Fruit fly (Drosophila melanogaster) whole organism, embryonic: ENCODE measurements around the gene vvl.

Experiments
- Aef1 ChIP-seq: fragments of 200-800 bp; sonication (Bioruptor generic); IDR thresholded peaks from 3 replicates; pipeline ENCODE4 v1.3.6; 2022; ENCODE audit warnings: missing biosample characterization, missing genetic modification characterization
- Atf6 ChIP-seq: fragments of 200-800 bp; sonication (Bioruptor generic); IDR thresholded peaks from 2 replicates; pipeline ENCODE4 v1.3.6; 2022; ENCODE audit warnings: missing biosample characterization, missing genetic modification characterization
- Blimp-1 ChIP-seq: fragments of 200-800 bp; sonication (Bioruptor generic); optimal IDR thresholded peaks from 3 replicates; lab custom pipeline; 2018; ENCODE audit warnings: missing biosample characterization, missing genetic modification characterization, mild to moderate bottlenecking, moderate library complexity, missing genetic modification reagents
- BtbVII ChIP-seq: fragments of 200-800 bp; sonication (Bioruptor generic); optimal IDR thresholded peaks from 3 replicates; lab custom pipeline; 2017; ENCODE audit warnings: missing biosample characterization, mild to moderate bottlenecking, missing genetic modification characterization
- CG1024 ChIP-seq: fragments of 200-800 bp; sonication (Bioruptor generic); IDR thresholded peaks from 2 replicates; pipeline ENCODE4 v1.3.6; 2022; ENCODE audit warnings: missing biosample characterization, missing genetic modification characterization
- CG1602 ChIP-seq: fragments of 200-800 bp; sonication (Bioruptor generic); optimal IDR thresholded peaks from 3 replicates; lab custom pipeline; 2016; ENCODE audit warnings: missing biosample characterization, missing genetic modification characterization
- CG17359 ChIP-seq: fragments of 200-800 bp; sonication (Bioruptor generic); optimal IDR thresholded peaks from 3 replicates; lab custom pipeline; 2018; ENCODE audit warnings: missing biosample characterization, mild to moderate bottlenecking, missing genetic modification characterization, moderate library complexity
- CG30020 ChIP-seq: fragments of 200-800 bp; optimal IDR thresholded peaks from 2 replicates; lab custom pipeline; 2019; ENCODE audit warnings: missing biosample characterization, mild to moderate bottlenecking, missing genetic modification characterization, moderate library complexity
- CG3281 ChIP-seq: fragments of 200-800 bp; sonication (Bioruptor generic); optimal IDR thresholded peaks from 3 replicates; lab custom pipeline; 2017; ENCODE audit warnings: missing biosample characterization, mild to moderate bottlenecking, missing genetic modification characterization
- CG34224 ChIP-seq: fragments of 200-800 bp; sonication (Bioruptor generic); IDR thresholded peaks from 3 replicates; pipeline ENCODE4 v1.3.6; 2022; ENCODE audit warnings: missing biosample characterization, missing genetic modification characterization; ENCODE audit not compliant: partially characterized antibody
- CG4707 ChIP-seq: fragments of 200-800 bp; sonication (Bioruptor generic); optimal IDR thresholded peaks from 2 replicates; lab custom pipeline; 2018; ENCODE audit warnings: missing biosample characterization, mild to moderate bottlenecking, missing genetic modification characterization, moderate library complexity
- CG7745 ChIP-seq: fragments of 200-800 bp; sonication (Bioruptor generic); optimal IDR thresholded peaks from 2 replicates; lab custom pipeline; 2018; ENCODE audit warnings: missing biosample characterization, mild to moderate bottlenecking, missing genetic modification characterization, moderate library complexity
- CG7786 ChIP-seq: fragments of 200-800 bp; sonication (Bioruptor generic); optimal IDR thresholded peaks from 2 replicates; lab custom pipeline; 2016; ENCODE audit warnings: missing biosample characterization, missing genetic modification characterization
- CG8924 ChIP-seq: fragments of 200-800 bp; optimal IDR thresholded peaks from 3 replicates; lab custom pipeline; 2019; ENCODE audit warnings: missing biosample characterization, mild to moderate bottlenecking, missing genetic modification characterization, moderate library complexity
- CG9609 ChIP-seq: fragments of 200-800 bp; sonication (Bioruptor generic); optimal IDR thresholded peaks from 3 replicates; lab custom pipeline; 2016; ENCODE audit warnings: missing biosample characterization, missing genetic modification characterization
- CTCF ChIP-seq: fragments of 200-800 bp; sonication (Bioruptor generic); optimal IDR thresholded peaks from 2 replicates; lab custom pipeline; 2017; ENCODE audit warnings: missing biosample characterization, mild to moderate bottlenecking, missing genetic modification characterization, moderate library complexity
- Chrac-16 ChIP-seq: fragments of 200-800 bp; sonication (Bioruptor generic); optimal IDR thresholded peaks from 3 replicates; lab custom pipeline; 2016; ENCODE audit warnings: missing biosample characterization, missing genetic modification characterization
- D19B ChIP-seq: fragments of 200-800 bp; sonication (Bioruptor generic); optimal IDR thresholded peaks from 2 replicates; lab custom pipeline; 2017; ENCODE audit warnings: missing biosample characterization, mild to moderate bottlenecking, missing genetic modification characterization
- Doc3 ChIP-seq: fragments of 200-800 bp; sonication (Bioruptor generic); IDR thresholded peaks from 3 replicates; pipeline ENCODE4 v1.3.6; 2022; ENCODE audit warnings: missing biosample characterization, missing genetic modification characterization; ENCODE audit not compliant: partially characterized antibody
- HHEX ChIP-seq: fragments of 200-800 bp; sonication (Bioruptor generic); optimal IDR thresholded peaks from 3 replicates; lab custom pipeline; 2017; ENCODE audit warnings: missing biosample characterization, mild to moderate bottlenecking, missing genetic modification characterization, missing genetic modification reagents
- HmgD ChIP-seq: fragments of 200-800 bp; sonication (Bioruptor generic); optimal IDR thresholded peaks from 3 replicates; lab custom pipeline; 2016; ENCODE audit warnings: missing biosample characterization, missing genetic modification characterization
- Hr78 ChIP-seq, 2 experiments: fragments of 200-800 bp in 1 of 2; fragments of >200 bp in 1 of 2; sonication (Bioruptor generic) in 1 of 2; optimal IDR thresholded peaks; 2 replicates each; lab custom pipeline; 2017 to 2019; ENCODE audit warnings: missing biosample characterization in 2 of 2, missing genetic modification characterization in 2 of 2, mild to moderate bottlenecking in 1 of 2, moderate library complexity in 1 of 2
- Nf-YC ChIP-seq: fragments of 200-800 bp; optimal IDR thresholded peaks from 3 replicates; lab custom pipeline; 2019; ENCODE audit warnings: missing biosample characterization, mild to moderate bottlenecking, missing genetic modification characterization, moderate library complexity
- Sry-β ChIP-seq: fragments of 200-800 bp; sonication (Bioruptor generic); optimal IDR thresholded peaks from 2 replicates; lab custom pipeline; 2018; ENCODE audit warnings: missing biosample characterization, mild to moderate bottlenecking, missing genetic modification characterization, moderate library complexity
- TFAM ChIP-seq: fragments of 200-800 bp; sonication (Bioruptor generic); optimal IDR thresholded peaks from 2 replicates; lab custom pipeline; 2017; ENCODE audit warnings: missing biosample characterization, missing genetic modification characterization, inconsistent platforms
- Xbp1 ChIP-seq: fragments of 200-800 bp; sonication (Bioruptor generic); optimal IDR thresholded peaks from 3 replicates; lab custom pipeline; 2016; ENCODE audit warnings: missing biosample characterization, mild to moderate bottlenecking, missing genetic modification characterization
- ci ChIP-seq: fragments of 200-800 bp; sonication (Bioruptor generic); IDR thresholded peaks from 3 replicates; pipeline ENCODE4 v1.3.6; 2022; ENCODE audit warnings: missing biosample characterization, missing genetic modification characterization
- crc ChIP-seq: fragments of 200-800 bp; sonication (Bioruptor generic); optimal IDR thresholded peaks from 2 replicates; lab custom pipeline; 2016; ENCODE audit warnings: missing biosample characterization, missing genetic modification characterization
- croc ChIP-seq: fragments of 200-800 bp; sonication (Bioruptor generic); conservative IDR thresholded peaks from 3 replicates; pipeline ENCODE4 v1.3.6; 2022; ENCODE audit warnings: missing biosample characterization, missing genetic modification characterization
- crol ChIP-seq: fragments of 200-800 bp; sonication (Bioruptor generic); IDR thresholded peaks from 2 replicates; pipeline ENCODE4 v1.3.6; 2022; ENCODE audit warnings: missing biosample characterization, missing genetic modification characterization
- da ChIP-seq: fragments of 200-800 bp; sonication (Bioruptor generic); optimal IDR thresholded peaks from 2 replicates; lab custom pipeline; 2016; ENCODE audit warnings: missing biosample characterization, missing genetic modification characterization
- dpn ChIP-seq, 2 experiments: fragments of 200-800 bp; sonication (Bioruptor generic); optimal IDR thresholded peaks; 3 replicates each; lab custom pipeline; 2016; ENCODE audit warnings: missing biosample characterization in 2 of 2, missing genetic modification characterization in 2 of 2
- gce ChIP-seq: fragments of 200-800 bp; sonication (Bioruptor generic); IDR thresholded peaks from 3 replicates; pipeline ENCODE4 v1.3.6; 2022; ENCODE audit warnings: missing biosample characterization, missing genetic modification characterization
- hkb ChIP-seq, 2 experiments: fragments of 200-800 bp in 1 of 2; fragments of >200 bp in 1 of 2; sonication (Bioruptor generic) in 1 of 2; IDR thresholded peaks in 1 of 2; optimal IDR thresholded peaks in 1 of 2; 2 replicates each; pipeline versions ENCODE4 v1.3.6 to Lab custom; 2017 to 2022; ENCODE audit warnings: missing biosample characterization in 1 of 2, missing genetic modification characterization in 1 of 2
- jing ChIP-seq: fragments of 200-800 bp; sonication (Bioruptor generic); optimal IDR thresholded peaks from 2 replicates; lab custom pipeline; 2018; ENCODE audit warnings: missing biosample characterization, mild to moderate bottlenecking, missing genetic modification characterization
- peb ChIP-seq: fragments of 200-800 bp; sonication (Bioruptor generic); IDR thresholded peaks from 2 replicates; pipeline ENCODE4 v1.3.6; 2022; ENCODE audit warnings: missing biosample characterization, missing genetic modification characterization
- prd ChIP-seq, 3 experiments: fragments of >200 bp in 2 of 3; fragments of 200-800 bp in 1 of 3; sonication (Bioruptor generic) in 1 of 3; optimal IDR thresholded peaks in 2 of 3; IDR thresholded peaks in 1 of 3; 2 replicates in 2 of 3; 3 replicates in 1 of 3; pipeline versions ENCODE4 v1.3.6 to Lab custom; 2017 to 2022; ENCODE audit warnings: missing biosample characterization in 1 of 3, missing genetic modification characterization in 1 of 3
- pros ChIP-seq: fragments of 200-800 bp; sonication (Bioruptor generic); optimal IDR thresholded peaks from 3 replicates; lab custom pipeline; 2019; ENCODE audit warnings: missing biosample characterization, mild to moderate bottlenecking, missing genetic modification characterization, moderate library complexity
- rib ChIP-seq: fragments of 200-800 bp; sonication (Bioruptor generic); IDR thresholded peaks from 2 replicates; pipeline ENCODE4 v1.3.6; 2022; ENCODE audit warnings: missing biosample characterization, missing genetic modification characterization
- row ChIP-seq: fragments of 200-800 bp; sonication (Bioruptor generic); IDR thresholded peaks from 3 replicates; pipeline ENCODE4 v1.3.6; 2022; ENCODE audit warnings: missing biosample characterization, missing genetic modification characterization
- sens ChIP-seq: fragments of 200-800 bp; sonication (Bioruptor generic); peaks from one replicate; lab custom pipeline; 2016; ENCODE audit warnings: missing biosample characterization, missing genetic modification characterization
- shn ChIP-seq: fragments of 200-800 bp; sonication (Bioruptor generic); optimal IDR thresholded peaks from 3 replicates; lab custom pipeline; 2016; ENCODE audit warnings: missing biosample characterization, missing genetic modification characterization
- slp2 ChIP-seq: fragments of 200-800 bp; sonication (Bioruptor generic); optimal IDR thresholded peaks from 2 replicates; lab custom pipeline; 2016; ENCODE audit warnings: missing biosample characterization, missing genetic modification characterization
- tio ChIP-seq: fragments of 200-800 bp; sonication (Bioruptor generic); optimal IDR thresholded peaks from 2 replicates; lab custom pipeline; 2017; ENCODE audit warnings: missing biosample characterization, missing genetic modification characterization, inconsistent platforms
- tna ChIP-seq: fragments of 200-800 bp; sonication (Bioruptor generic); IDR thresholded peaks from 2 replicates; pipeline ENCODE4 v1.3.6; 2022; ENCODE audit warnings: missing biosample characterization, missing genetic modification characterization; ENCODE audit not compliant: partially characterized antibody
- trh ChIP-seq: fragments of 200-800 bp; sonication (Bioruptor generic); optimal IDR thresholded peaks from 2 replicates; lab custom pipeline; 2016; ENCODE audit warnings: missing biosample characterization, missing genetic modification characterization
- ttk ChIP-seq: fragments of 200-800 bp; sonication (Bioruptor generic); IDR thresholded peaks from 2 replicates; pipeline ENCODE4 v2.1.2; 2022; ENCODE audit warnings: missing biosample characterization, missing genetic modification characterization
- vvl ChIP-seq: fragments of 200-800 bp; sonication (Bioruptor generic); IDR thresholded peaks from 2 replicates; pipeline ENCODE4 v1.3.6; 2022; ENCODE audit warnings: missing biosample characterization, missing genetic modification characterization
- wdn ChIP-seq: fragments of 200-800 bp; sonication (Bioruptor generic); IDR thresholded peaks from 2 replicates; pipeline ENCODE4 v1.3.6; 2022; ENCODE audit warnings: missing biosample characterization, missing genetic modification characterization

Gene vvl

dm6 chr3L:6784635-6785606 lies 5.0 kb upstream of the vvl start (continued):
- TF ChIP-seq CG7786: no peak
- no peak for TF ChIP-seq tio
- peak; percentile 80 for TF ChIP-seq sens (GFP tag; lab: Kevin White, UChicago)
- TF ChIP-seq CG7745 (tag; lab: Kevin White, UChicago): no peak
- TF ChIP-seq hkb (optimal IDR thresholded peaks at IDR 0.05; lab: Kevin White, UChicago): no peak
- no peak for TF ChIP-seq hkb (GFP tag; IDR thresholded peaks at IDR 0.05; lab: Robert Waterston, UW)
- TF ChIP-seq gce: no peak
- peak; percentile 29 for TF ChIP-seq CTCF (GFP tag; lab: Kevin White, UChicago)
- TF ChIP-seq TFAM (GFP tag; lab: Kevin White, UChicago): no peak
- TF ChIP-seq Aef1: no peak
- no peak for TF ChIP-seq Sry-β (GFP tag; lab: Kevin White, UChicago)
- TF ChIP-seq da: no peak
- no peak for TF ChIP-seq wdn (GFP tag; lab: Robert Waterston, UW)
- TF ChIP-seq ci (GFP tag; lab: Robert Waterston, UW): 0 out of 3 replicates have a peak, but pooled peaks have one; percentile 33
- no peak for TF ChIP-seq ttk
- no peak for TF ChIP-seq CG30020
- TF ChIP-seq croc: no peak
- TF ChIP-seq CG17359 (tag; lab: Kevin White, UChicago): no peak
- TF ChIP-seq crc: no peak
- TF ChIP-seq jing (GFP tag; lab: Kevin White, UChicago): no peak
- TF ChIP-seq HmgD (GFP tag; lab: Kevin White, UChicago): no peak
- no peak for TF ChIP-seq trh (GFP tag; lab: Kevin White, UChicago)
- TF ChIP-seq Hr78 (GFP tag; optimal IDR thresholded peaks at IDR 0.05; lab: Kevin White, UChicago): no peak
- TF ChIP-seq Blimp-1: peak; percentile 96
- no peak for TF ChIP-seq Atf6 (GFP tag; lab: Robert Waterston, UW)
- no peak for TF ChIP-seq shn (GFP tag; lab: Kevin White, UChicago)
- no peak for TF ChIP-seq CG1024 (GFP tag; lab: Robert Waterston, UW)
- TF ChIP-seq CG9609 (GFP tag; lab: Kevin White, UChicago): no peak
- no peak for TF ChIP-seq rib (GFP tag; lab: Robert Waterston, UW)
- TF ChIP-seq Doc3 (GFP tag; lab: Robert Waterston, UW): no peak
- no peak for TF ChIP-seq slp2 (GFP tag; lab: Kevin White, UChicago)
- peak; percentile 77 for TF ChIP-seq vvl (GFP tag; lab: Robert Waterston, UW)
- TF ChIP-seq CG8924 (tag; lab: Kevin White, UChicago): no peak
- TF ChIP-seq Chrac-16: no peak
- TF ChIP-seq CG34224 (GFP tag; lab: Robert Waterston, UW): no peak
- no peak for TF ChIP-seq Nf-YC (tag; lab: Kevin White, UChicago)
- TF ChIP-seq tna (GFP tag; lab: Robert Waterston, UW): no peak
- TF ChIP-seq HHEX (GFP tag; lab: Kevin White, UChicago): no peak
- TF ChIP-seq peb: no peak
- no peak for TF ChIP-seq dpn (GFP tag; optimal IDR thresholded peaks at IDR 0.05; lab: Kevin White, UChicago)
- TF ChIP-seq row: no peak
- TF ChIP-seq CG1602 (GFP tag; lab: Kevin White, UChicago): no peak
- TF ChIP-seq D19B (GFP tag; lab: Kevin White, UChicago): no peak
- TF ChIP-seq prd (optimal IDR thresholded peaks at IDR 0.05; lab: Kevin White, UChicago): no peak
- TF ChIP-seq prd (GFP tag; IDR thresholded peaks at IDR 0.05; lab: Robert Waterston, UW): no peak
- no peak for TF ChIP-seq Xbp1
- peak; percentile 71 for TF ChIP-seq pros (GFP tag; lab: Kevin White, UChicago)
- TF ChIP-seq CG3281: no peak
- peak; percentile 15 for TF ChIP-seq CG4707 (GFP tag; lab: Kevin White, UChicago)
- TF ChIP-seq crol (GFP tag; lab: Robert Waterston, UW): peak; percentile 23; the same call in 1 of the 2 replicates
- TF ChIP-seq BtbVII (GFP tag; lab: Kevin White, UChicago): no peak
